Fruit fly (Drosophila melanogaster) whole organism, embryonic: ENCODE results near the gene gpp.

Source experiments
- CG10565 ChIP-seq: fragments of 200-800 bp; sonication (Bioruptor generic); optimal IDR thresholded peaks from 3 replicates; lab custom pipeline; 2016; ENCODE audit warnings: missing biosample characterization, mild to moderate bottlenecking, missing genetic modification characterization
- CG11247 ChIP-seq: fragments of 200-800 bp; sonication (Bioruptor generic); IDR thresholded peaks from 2 replicates; pipeline ENCODE4 v1.3.6; 2022; ENCODE audit warnings: missing biosample characterization, missing genetic modification characterization
- CG12769 ChIP-seq: fragments of 200-800 bp; sonication (Bioruptor generic); optimal IDR thresholded peaks from 2 replicates; lab custom pipeline; 2019; ENCODE audit warnings: missing biosample characterization, mild to moderate bottlenecking, missing genetic modification characterization, moderate library complexity
- CG13296 ChIP-seq: fragments of 200-800 bp; sonication (Bioruptor generic); optimal IDR thresholded peaks from 3 replicates; lab custom pipeline; 2018; ENCODE audit warnings: missing biosample characterization, mild to moderate bottlenecking, missing genetic modification characterization
- CG14860 ChIP-seq: fragments of 200-800 bp; sonication (Bioruptor generic); IDR thresholded peaks from 3 replicates; pipeline ENCODE4 v1.3.6; 2022; ENCODE audit warnings: missing biosample characterization, missing genetic modification characterization; ENCODE audit not compliant: partially characterized antibody
- CG15269 ChIP-seq: fragments of 200-800 bp; sonication (Bioruptor generic); optimal IDR thresholded peaks from 2 replicates; lab custom pipeline; 2018; ENCODE audit warnings: missing biosample characterization, mild to moderate bottlenecking, missing genetic modification characterization, moderate library complexity
- CG2678 ChIP-seq: fragments of 200-800 bp; sonication (Bioruptor generic); optimal IDR thresholded peaks from 3 replicates; lab custom pipeline; 2019; ENCODE audit warnings: missing biosample characterization, mild to moderate bottlenecking, missing genetic modification characterization, moderate library complexity
- CG3281 ChIP-seq: fragments of 200-800 bp; sonication (Bioruptor generic); optimal IDR thresholded peaks from 3 replicates; lab custom pipeline; 2017; ENCODE audit warnings: missing biosample characterization, mild to moderate bottlenecking, missing genetic modification characterization
- CG3847 ChIP-seq: fragments of 200-800 bp; sonication (Bioruptor generic); IDR thresholded peaks from 2 replicates; pipeline ENCODE4 v1.3.6; 2022; ENCODE audit warnings: missing biosample characterization, missing genetic modification characterization
- CG3995 ChIP-seq: fragments of 200-800 bp; sonication (Bioruptor generic); optimal IDR thresholded peaks from 3 replicates; lab custom pipeline; 2016; ENCODE audit warnings: missing biosample characterization, missing genetic modification characterization
- CG4328 ChIP-seq: fragments of 200-800 bp; sonication (Bioruptor generic); optimal IDR thresholded peaks from 3 replicates; lab custom pipeline; 2017; ENCODE audit warnings: missing biosample characterization, missing genetic modification reagents, missing genetic modification characterization
- CG43689 ChIP-seq: fragments of 200-800 bp; sonication (Bioruptor generic); IDR thresholded peaks from 2 replicates; pipeline ENCODE4 v1.3.6; 2022; ENCODE audit warnings: missing biosample characterization, missing genetic modification characterization
- CG4404 ChIP-seq: fragments of 200-800 bp; sonication (Bioruptor generic); IDR thresholded peaks from 2 replicates; pipeline ENCODE4 v1.3.6; 2022; ENCODE audit warnings: missing biosample characterization, missing genetic modification characterization
- CG4707 ChIP-seq: fragments of 200-800 bp; sonication (Bioruptor generic); optimal IDR thresholded peaks from 2 replicates; lab custom pipeline; 2018; ENCODE audit warnings: missing biosample characterization, mild to moderate bottlenecking, missing genetic modification characterization, moderate library complexity
- CG6175 ChIP-seq: fragments of 200-800 bp; sonication (Bioruptor generic); IDR thresholded peaks from 3 replicates; pipeline ENCODE4 v1.3.6; 2022; ENCODE audit warnings: missing biosample characterization, missing genetic modification characterization
- CG9609 ChIP-seq: fragments of 200-800 bp; sonication (Bioruptor generic); optimal IDR thresholded peaks from 3 replicates; lab custom pipeline; 2016; ENCODE audit warnings: missing biosample characterization, missing genetic modification characterization
- Camta ChIP-seq: fragments of 200-800 bp; sonication (Bioruptor generic); optimal IDR thresholded peaks from 2 replicates; lab custom pipeline; 2016; ENCODE audit warnings: missing biosample characterization, missing genetic modification characterization
- Dll ChIP-seq: fragments of 200-800 bp; sonication (Bioruptor generic); IDR thresholded peaks from 4 replicates; pipeline ENCODE4 v1.3.6; 2022; ENCODE audit warnings: missing biosample characterization, missing genetic modification characterization; ENCODE audit not compliant: partially characterized antibody
- Doc3 ChIP-seq: fragments of 200-800 bp; sonication (Bioruptor generic); IDR thresholded peaks from 3 replicates; pipeline ENCODE4 v1.3.6; 2022; ENCODE audit warnings: missing biosample characterization, missing genetic modification characterization; ENCODE audit not compliant: partially characterized antibody
- Elba2 ChIP-seq: fragments of 200-800 bp; sonication (Bioruptor generic); optimal IDR thresholded peaks from 3 replicates; lab custom pipeline; 2016; ENCODE audit warnings: missing biosample characterization, missing genetic modification characterization
- H15 ChIP-seq: fragments of 200-800 bp; sonication (Bioruptor generic); IDR thresholded peaks from 3 replicates; pipeline ENCODE4 v1.3.6; 2022; ENCODE audit warnings: missing biosample characterization, missing genetic modification characterization
- Hmx ChIP-seq: fragments of 200-800 bp; sonication (Bioruptor generic); optimal IDR thresholded peaks from 2 replicates; lab custom pipeline; 2016; ENCODE audit warnings: missing biosample characterization, missing genetic modification characterization
- Hr78 ChIP-seq, 2 experiments: fragments of 200-800 bp in 1 of 2; fragments of >200 bp in 1 of 2; sonication (Bioruptor generic) in 1 of 2; optimal IDR thresholded peaks; 2 replicates each; lab custom pipeline; 2017 to 2019; ENCODE audit warnings: missing biosample characterization in 2 of 2, missing genetic modification characterization in 2 of 2, mild to moderate bottlenecking in 1 of 2, moderate library complexity in 1 of 2
- Mad ChIP-seq: fragments of 200-800 bp; sonication (Bioruptor generic); optimal IDR thresholded peaks from 2 replicates; lab custom pipeline; 2016; ENCODE audit warnings: missing biosample characterization, missing genetic modification characterization
- Max ChIP-seq: fragments of 200-800 bp; sonication (Bioruptor generic); optimal IDR thresholded peaks from 2 replicates; lab custom pipeline; 2016; ENCODE audit warnings: missing biosample characterization, mild to moderate bottlenecking, missing genetic modification characterization
- Meics ChIP-seq: fragments of 200-800 bp; sonication (Bioruptor generic); optimal IDR thresholded peaks from 2 replicates; lab custom pipeline; 2017; ENCODE audit warnings: missing biosample characterization, mild to moderate bottlenecking, missing genetic modification characterization
- Poxn ChIP-seq: fragments of 200-800 bp; sonication (Bioruptor generic); IDR thresholded peaks from 2 replicates; pipeline ENCODE4 v1.3.6; 2022; ENCODE audit warnings: missing biosample characterization, missing genetic modification characterization
- Sox100B ChIP-seq: fragments of 200-800 bp; sonication (Bioruptor generic); optimal IDR thresholded peaks from 3 replicates; lab custom pipeline; 2018; ENCODE audit warnings: missing biosample characterization, mild to moderate bottlenecking, missing genetic modification characterization
- TFAM ChIP-seq: fragments of 200-800 bp; sonication (Bioruptor generic); optimal IDR thresholded peaks from 2 replicates; lab custom pipeline; 2017; ENCODE audit warnings: missing biosample characterization, missing genetic modification characterization, inconsistent platforms
- YL-1 ChIP-seq: fragments of 200-800 bp; sonication (Bioruptor generic); optimal IDR thresholded peaks from 3 replicates; lab custom pipeline; 2017; ENCODE audit warnings: missing biosample characterization, mild to moderate bottlenecking, missing genetic modification characterization
- abd-A ChIP-seq: fragments of 200-800 bp; sonication (Bioruptor generic); optimal IDR thresholded peaks from 3 replicates; lab custom pipeline; 2019; ENCODE audit warnings: missing biosample characterization, mild to moderate bottlenecking, missing genetic modification characterization, moderate library complexity
- bcd ChIP-seq: fragments of 200-800 bp; sonication (Bioruptor generic); optimal IDR thresholded peaks from 2 replicates; lab custom pipeline; 2017; ENCODE audit warnings: missing biosample characterization, mild to moderate bottlenecking, missing genetic modification characterization
- crc ChIP-seq: fragments of 200-800 bp; sonication (Bioruptor generic); optimal IDR thresholded peaks from 2 replicates; lab custom pipeline; 2016; ENCODE audit warnings: missing biosample characterization, missing genetic modification characterization
- dm ChIP-seq: fragments of 200-800 bp; sonication (Bioruptor generic); optimal IDR thresholded peaks from 3 replicates; lab custom pipeline; 2016; ENCODE audit warnings: missing biosample characterization, missing genetic modification characterization
- fu2 ChIP-seq: fragments of 200-800 bp; sonication (Bioruptor generic); optimal IDR thresholded peaks from 2 replicates; lab custom pipeline; 2016; ENCODE audit warnings: missing biosample characterization, missing genetic modification characterization
- gt ChIP-seq: fragments of 200-800 bp; sonication (Bioruptor generic); IDR thresholded peaks from 2 replicates; pipeline ENCODE4 v1.3.6; 2022; ENCODE audit warnings: missing biosample characterization, missing genetic modification characterization
- hth ChIP-seq: fragments of >200 bp; optimal IDR thresholded peaks from 2 replicates; lab custom pipeline; 2017; ENCODE audit warnings: inconsistent platforms
- jing ChIP-seq: fragments of 200-800 bp; sonication (Bioruptor generic); optimal IDR thresholded peaks from 2 replicates; lab custom pipeline; 2018; ENCODE audit warnings: missing biosample characterization, mild to moderate bottlenecking, missing genetic modification characterization
- lmd ChIP-seq: fragments of 200-800 bp; sonication (Bioruptor generic); IDR thresholded peaks from 2 replicates; pipeline ENCODE4 v1.3.6; 2022; ENCODE audit warnings: missing biosample characterization, missing genetic modification characterization
- maf-S ChIP-seq: fragments of 200-800 bp; sonication (Bioruptor generic); optimal IDR thresholded peaks from 2 replicates; lab custom pipeline; 2016; ENCODE audit warnings: missing biosample characterization, missing genetic modification characterization
- org-1 ChIP-seq: fragments of 200-800 bp; sonication (Bioruptor generic); optimal IDR thresholded peaks from 2 replicates; lab custom pipeline; 2017; ENCODE audit warnings: missing biosample characterization, missing genetic modification characterization
- pfk ChIP-seq: fragments of 200-800 bp; sonication (Bioruptor generic); optimal IDR thresholded peaks from 2 replicates; lab custom pipeline; 2018; ENCODE audit warnings: missing biosample characterization, mild to moderate bottlenecking, missing genetic modification characterization, moderate library complexity
- pita ChIP-seq: fragments of 200-800 bp; sonication (Bioruptor generic); optimal IDR thresholded peaks from 2 replicates; lab custom pipeline; 2017; ENCODE audit warnings: missing biosample characterization, mild to moderate bottlenecking, missing genetic modification characterization
- schlank ChIP-seq: fragments of 200-800 bp; sonication (Bioruptor generic); optimal IDR thresholded peaks from 2 replicates; lab custom pipeline; 2018; ENCODE audit warnings: missing biosample characterization, mild to moderate bottlenecking, missing genetic modification characterization
- sima ChIP-seq: fragments of 200-800 bp; sonication (Bioruptor generic); optimal IDR thresholded peaks from 2 replicates; lab custom pipeline; 2016; ENCODE audit warnings: missing biosample characterization, missing genetic modification characterization
- slp2 ChIP-seq: fragments of 200-800 bp; sonication (Bioruptor generic); optimal IDR thresholded peaks from 2 replicates; lab custom pipeline; 2016; ENCODE audit warnings: missing biosample characterization, missing genetic modification characterization
- ssp ChIP-seq: fragments of 200-800 bp; sonication (Bioruptor generic); IDR thresholded peaks from 2 replicates; pipeline ENCODE4 v1.3.6; 2022; ENCODE audit warnings: missing biosample characterization, missing genetic modification characterization
- tap ChIP-seq: fragments of 200-800 bp; optimal IDR thresholded peaks from 3 replicates; lab custom pipeline; 2019; ENCODE audit warnings: missing biosample characterization, mild to moderate bottlenecking, missing genetic modification characterization, moderate library complexity
- unc-4 ChIP-seq: fragments of 200-800 bp; sonication (Bioruptor generic); IDR thresholded peaks from 2 replicates; pipeline ENCODE4 v1.3.6; 2022; ENCODE audit warnings: missing biosample characterization, missing genetic modification characterization; ENCODE audit not compliant: partially characterized antibody
- usp ChIP-seq: fragments of >200 bp; optimal IDR thresholded peaks from 2 replicates; lab custom pipeline; 2017; ENCODE audit warnings: missing biosample characterization, missing genetic modification characterization
- wor ChIP-seq: fragments of 200-800 bp; sonication (Bioruptor generic); IDR thresholded peaks from 2 replicates; pipeline ENCODE4 v1.3.6; 2022; ENCODE audit warnings: missing biosample characterization, missing genetic modification characterization

The gpp gene

DNA sequence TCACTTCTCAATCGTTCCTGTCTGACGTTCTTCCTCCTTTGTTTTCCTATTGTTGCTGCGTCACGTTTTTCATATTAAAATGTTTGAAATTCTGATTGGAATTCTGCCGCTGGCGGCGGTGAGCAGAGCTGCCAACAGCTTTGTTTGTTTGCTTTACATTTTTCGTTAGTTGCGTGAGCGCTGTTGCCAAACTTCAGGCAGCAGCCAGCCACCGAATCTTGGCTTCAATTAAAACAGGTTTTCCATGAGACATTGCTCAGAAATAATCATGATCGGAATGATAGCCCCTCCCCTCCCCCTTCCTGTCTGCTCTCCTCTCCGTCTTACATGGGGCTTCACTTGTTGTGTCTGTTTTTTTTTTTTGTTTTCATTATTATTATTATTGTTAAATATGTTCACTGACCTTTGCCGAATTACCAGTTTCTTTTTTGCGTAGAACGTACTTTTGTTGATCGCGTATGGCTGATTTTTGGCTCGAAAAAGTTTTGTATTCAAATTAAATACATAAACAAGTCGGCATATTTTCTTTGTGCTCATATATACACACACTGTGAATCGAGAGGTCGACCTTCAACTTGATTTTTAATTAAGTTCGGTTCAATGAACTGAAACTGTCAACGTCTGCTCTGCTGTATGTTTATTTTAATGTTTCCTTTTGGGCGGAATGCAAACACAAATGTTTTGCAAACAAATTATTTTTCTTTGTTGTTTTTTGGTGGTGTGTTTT is 19.7 kb downstream of the gpp start (continued):
- TF ChIP-seq Max (GFP tag; lab: Kevin White, UChicago): no peak
- TF ChIP-seq CG43689: no peak
- TF ChIP-seq usp (GFP tag; lab: Kevin White, UChicago): no peak
- TF ChIP-seq CG15269 (tag; lab: Kevin White, UChicago): peak; percentile 11
- no peak for TF ChIP-seq schlank (tag; lab: Kevin White, UChicago)
- TF ChIP-seq CG3995 (GFP tag; lab: Kevin White, UChicago): no peak
- no peak for TF ChIP-seq tap
- no peak for TF ChIP-seq CG12769
- no peak for TF ChIP-seq Hmx (GFP tag; lab: Kevin White, UChicago)
- no peak for TF ChIP-seq pita (GFP tag; lab: Kevin White, UChicago)
- TF ChIP-seq maf-S (GFP tag; lab: Kevin White, UChicago): no peak
- TF ChIP-seq CG13296 (GFP tag; lab: Kevin White, UChicago): no peak
- TF ChIP-seq CG4328 (GFP tag; lab: Kevin White, UChicago): no peak
- TF ChIP-seq fu2 (GFP tag; lab: Kevin White, UChicago): no peak
- TF ChIP-seq CG14860: no peak
- TF ChIP-seq CG10565 (GFP tag; lab: Kevin White, UChicago): no peak
- TF ChIP-seq CG11247 (GFP tag; lab: Robert Waterston, UW): peak; percentile 25; the same call in 1 of the 2 replicates
- TF ChIP-seq dm: no peak
- TF ChIP-seq abd-A (tag; lab: Kevin White, UChicago): peak; percentile 66
- no peak for TF ChIP-seq Camta
- no peak for TF ChIP-seq Hr78 (GFP tag; optimal IDR thresholded peaks at IDR 0.05; lab: Kevin White, UChicago)
- no peak for TF ChIP-seq sima (GFP tag; lab: Kevin White, UChicago)
- no peak for TF ChIP-seq lmd (GFP tag; lab: Robert Waterston, UW)
- TF ChIP-seq Mad (GFP tag; lab: Kevin White, UChicago): no peak
- TF ChIP-seq ssp (GFP tag; lab: Robert Waterston, UW): no peak
- TF ChIP-seq CG4707 (GFP tag; lab: Kevin White, UChicago): no peak
- no peak for TF ChIP-seq wor (GFP tag; lab: Robert Waterston, UW)
- no peak for TF ChIP-seq unc-4 (GFP tag; lab: Robert Waterston, UW)
- no peak for TF ChIP-seq Meics (GFP tag; lab: Kevin White, UChicago)
- no peak for TF ChIP-seq H15
- TF ChIP-seq CG2678 (tag; lab: Kevin White, UChicago): no peak
- no peak for TF ChIP-seq hth (lab: Kevin White, UChicago)
- TF ChIP-seq CG3847 (GFP tag; lab: Robert Waterston, UW): no peak
- TF ChIP-seq org-1: no peak
- TF ChIP-seq pfk (GFP tag; lab: Kevin White, UChicago): peak; percentile 95
- no peak for TF ChIP-seq slp2 (GFP tag; lab: Kevin White, UChicago)
- TF ChIP-seq Poxn: no peak
- no peak for TF ChIP-seq TFAM
- peak; percentile 92 for TF ChIP-seq Elba2 (GFP tag; lab: Kevin White, UChicago)
- no peak for TF ChIP-seq CG3281 (GFP tag; lab: Kevin White, UChicago)
- TF ChIP-seq Doc3 (GFP tag; lab: Robert Waterston, UW): no peak
- TF ChIP-seq bcd (GFP tag; lab: Kevin White, UChicago): no peak
- TF ChIP-seq gt (GFP tag; lab: Robert Waterston, UW): no peak
- no peak; the same call in 3 of the 4 replicates for TF ChIP-seq Dll (GFP tag; lab: Robert Waterston, UW)
- no peak for TF ChIP-seq CG6175
- no peak for TF ChIP-seq YL-1 (GFP tag; lab: Kevin White, UChicago)
- TF ChIP-seq CG4404 (GFP tag; lab: Robert Waterston, UW): no peak
- TF ChIP-seq Sox100B: peak; percentile 8
- no peak for TF ChIP-seq crc (GFP tag; lab: Kevin White, UChicago)
- no peak for TF ChIP-seq jing (GFP tag; lab: Kevin White, UChicago)
- no peak for TF ChIP-seq CG9609 (GFP tag; lab: Kevin White, UChicago)
